Worm (Caenorhabditis elegans): ENCODE measurements around the gene snb-7.

Gene snb-7

DNA sequence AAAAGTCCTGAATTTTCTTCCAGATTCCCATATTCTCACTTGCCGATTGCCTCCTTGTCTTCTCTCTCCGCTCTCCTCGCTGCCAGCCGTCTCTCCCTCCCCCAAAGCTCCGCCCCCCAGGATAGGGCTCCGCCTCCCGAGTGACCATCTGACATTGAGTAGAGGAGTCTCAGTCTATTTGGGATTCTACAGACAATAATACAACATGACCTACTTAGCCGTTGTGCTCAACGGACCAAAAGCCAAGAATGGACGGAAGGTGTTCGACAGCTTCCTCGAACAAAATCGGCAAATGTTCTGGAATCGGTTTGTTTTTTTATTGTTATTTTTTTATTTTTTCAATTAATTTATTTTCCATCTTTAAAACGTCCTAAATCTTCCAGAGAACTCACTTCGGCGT is 18.7 kb upstream of the snb-7 start, which contains the start of gene ham-1:
Gene ham-1 (plus strand): TSS at position 173 of the 400 bp plus-strand sequence.
- no peak for TF ChIP-seq peb-1 (tag; optimal IDR thresholded peaks at IDR 0.05)
- no peak for TF ChIP-seq snpc-4 (tag; optimal IDR thresholded peaks at IDR 0.05)
- TF ChIP-seq nhr-12 (tag; optimal IDR thresholded peaks at IDR 0.05) = no peak
- TF ChIP-seq nhr-129 (tag; optimal IDR thresholded peaks at IDR 0.05) = no peak
- no peak for TF ChIP-seq nhr-25 (tag; optimal IDR thresholded peaks at IDR 0.05)
- no peak for TF ChIP-seq nhr-77 (tag; optimal IDR thresholded peaks at IDR 0.05)
- no peak for TF ChIP-seq ama-1 (optimal IDR thresholded peaks at IDR 0.05)
- no peak for TF ChIP-seq aly-2 (tag; optimal IDR thresholded peaks at IDR 0.05)
- no peak for TF ChIP-seq lin-39 (tag; optimal IDR thresholded peaks at IDR 0.05)
- no peak for TF ChIP-seq unc-55 (GFP tag; optimal IDR thresholded peaks at IDR 0.05)
- TF ChIP-seq F13H6.1 (tag; optimal IDR thresholded peaks at IDR 0.05) = no peak

- TF ChIP-seq sem-4 (tag; optimal IDR thresholded peaks at IDR 0.05) = no peak
- TF ChIP-seq ztf-1 (GFP tag; conservative IDR thresholded peaks at IDR 0.05) = no peak
- TF ChIP-seq dmd-4 (tag; optimal IDR thresholded peaks at IDR 0.05) = no peak
- no peak for TF ChIP-seq sma-3 (GFP tag; optimal IDR thresholded peaks at IDR 0.05)
- no peak for TF ChIP-seq nhr-6 (tag; optimal IDR thresholded peaks at IDR 0.05)
- no peak for TF ChIP-seq nhr-12 (tag; optimal IDR thresholded peaks at IDR 0.05)
- TF ChIP-seq unc-55 (GFP tag; optimal IDR thresholded peaks at IDR 0.05) = no peak
- no peak for TF ChIP-seq aly-2 (tag; optimal IDR thresholded peaks at IDR 0.05)
- no peak for TF ChIP-seq Y55F3AM.14 (GFP tag; optimal IDR thresholded peaks at IDR 0.05)
- no peak for TF ChIP-seq alr-1 (tag; optimal IDR thresholded peaks at IDR 0.05)
- no peak for TF ChIP-seq nhr-77 (tag; optimal IDR thresholded peaks at IDR 0.05)
- no peak for TF ChIP-seq crh-2 (tag; optimal IDR thresholded peaks at IDR 0.05)
- TF ChIP-seq fos-1 (tag; optimal IDR thresholded peaks at IDR 0.05) = no peak
- TF ChIP-seq mdl-1 (tag; optimal IDR thresholded peaks at IDR 0.05) = no peak
- no peak for TF ChIP-seq nhr-10 (tag; optimal IDR thresholded peaks at IDR 0.05)
- no peak for TF ChIP-seq blmp-1 (tag; optimal IDR thresholded peaks at IDR 0.05; ENCODE audit: insufficient read depth)
- no peak for TF ChIP-seq ztf-4 (tag; optimal IDR thresholded peaks at IDR 0.05)
- no peak for TF ChIP-seq sma-9 (GFP tag; optimal IDR thresholded peaks at IDR 0.05)
- no peak for TF ChIP-seq sma-9 (tag; optimal IDR thresholded peaks at IDR 0.05)
- no peak for TF ChIP-seq snpc-4 (tag; optimal IDR thresholded peaks at IDR 0.05)
These were observed 16.0 kb upstream of the snb-7 start for ce11 chrIV:12544624-12545023.

ce11 chrIV:12545393-12545792 is 15.3 kb upstream of the snb-7 start:
- TF ChIP-seq crh-2 (tag; optimal IDR thresholded peaks at IDR 0.05) (peak; percentile 24), unc-39 (tag; optimal IDR thresholded peaks at IDR 0.05) (no peak), skn-1 (tag; optimal IDR thresholded peaks at IDR 0.05) (no peak), ztf-1 (GFP tag; conservative IDR thresholded peaks at IDR 0.05) (no peak), sma-9 (GFP tag; optimal IDR thresholded peaks at IDR 0.05) (no peak), sma-9 (tag; optimal IDR thresholded peaks at IDR 0.05) (no peak), zag-1 (tag; optimal IDR thresholded peaks at IDR 0.05) (no peak), nhr-21 (tag; optimal IDR thresholded peaks at IDR 0.05) (no peak), unc-55 (GFP tag; optimal IDR thresholded peaks at IDR 0.05) (peak; percentile 50), Y55F3AM.14 (GFP tag; optimal IDR thresholded peaks at IDR 0.05) (no peak), ZK546.5 (tag; optimal IDR thresholded peaks at IDR 0.05) (no peak), nhr-10 (tag; optimal IDR thresholded peaks at IDR 0.05) (no peak), nhr-25 (tag; optimal IDR thresholded peaks at IDR 0.05) (no peak), ztf-11 (tag; optimal IDR thresholded peaks at IDR 0.05) (no peak)

DNA sequence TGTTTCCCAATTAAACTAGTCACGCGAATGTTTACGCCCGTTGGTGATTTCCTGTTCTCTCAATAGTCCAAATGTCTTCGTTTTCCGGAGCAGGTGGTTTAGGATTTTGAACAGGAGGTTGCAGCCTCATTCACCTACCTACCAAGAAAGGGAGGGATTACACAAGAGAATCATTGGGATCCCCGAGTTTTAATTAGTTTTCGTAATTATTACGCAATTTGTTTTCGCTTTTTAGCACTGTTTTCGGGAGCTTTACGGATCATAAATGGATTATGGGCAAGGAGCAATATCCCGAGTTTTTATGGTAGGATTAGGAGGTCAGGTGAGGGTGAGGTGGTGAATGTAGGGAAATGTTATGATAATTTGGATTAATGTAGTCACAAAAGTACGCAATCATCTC is 14.8 kb upstream of the snb-7 start:
- TF ChIP-seq alr-1 (tag; optimal IDR thresholded peaks at IDR 0.05) (no peak), dmd-4 (tag; optimal IDR thresholded peaks at IDR 0.05) (no peak), nhr-10 (tag; optimal IDR thresholded peaks at IDR 0.05) (no peak), ZK546.5 (tag; optimal IDR thresholded peaks at IDR 0.05) (no peak), sma-9 (GFP tag; optimal IDR thresholded peaks at IDR 0.05) (no peak), sma-9 (tag; optimal IDR thresholded peaks at IDR 0.05) (no peak), nhr-25 (tag; optimal IDR thresholded peaks at IDR 0.05) (no peak), nhr-6 (tag; optimal IDR thresholded peaks at IDR 0.05) (no peak), nhr-237 (tag; optimal IDR thresholded peaks at IDR 0.05) (no peak), elt-1 (tag; optimal IDR thresholded peaks at IDR 0.05) (no peak), ztf-11 (tag; optimal IDR thresholded peaks at IDR 0.05) (no peak), mbf-1 (tag; optimal IDR thresholded peaks at IDR 0.05) (no peak), aly-2 (tag; optimal IDR thresholded peaks at IDR 0.05) (no peak), lin-11 (tag; optimal IDR thresholded peaks at IDR 0.05) (no peak), nhr-23 (tag; optimal IDR thresholded peaks at IDR 0.05) (no peak), nhr-129 (tag; optimal IDR thresholded peaks at IDR 0.05) (no peak), ztf-4 (tag; optimal IDR thresholded peaks at IDR 0.05) (no peak), peb-1 (tag; optimal IDR thresholded peaks at IDR 0.05) (no peak), ama-1 (optimal IDR thresholded peaks at IDR 0.05) (no peak)
